Worm (Caenorhabditis elegans) whole organism, L4 larva: Measurements from ENCODE around the gene cyn-1.

Source experiments
- ceh-28 ChIP-seq: fragments of 150-350 bp; optimal IDR thresholded peaks from 2 replicates; lab custom pipeline; 2014; ENCODE audit warnings: missing biosample characterization, missing genetic modification reagents, missing genetic modification characterization
- egl-27 ChIP-seq: sonication (generic microtip); optimal IDR thresholded peaks from 3 replicates; lab custom pipeline; 2017; ENCODE audit warnings: missing biosample characterization, missing genetic modification reagents, missing genetic modification characterization
- fos-1 ChIP-seq: fragments of 150-350 bp; optimal IDR thresholded peaks from 2 replicates; lab custom pipeline; 2014; ENCODE audit warnings: missing biosample characterization, missing genetic modification characterization
- jun-1 ChIP-seq: fragments of 150-350 bp; optimal IDR thresholded peaks from 2 replicates; lab custom pipeline; 2014; ENCODE audit warnings: missing biosample characterization, missing genetic modification reagents, missing genetic modification characterization
- lin-29 ChIP-seq: fragments of 200-800 bp; sonication (Bioruptor generic); IDR thresholded peaks from 2 replicates; pipeline ENCODE4 v1.3.6; 2022; ENCODE audit warnings: missing genetic modification reagents, missing genetic modification characterization, missing compliant biosample characterization
- mdt-29 ChIP-seq: fragments of 200-800 bp; sonication (Bioruptor generic); IDR thresholded peaks from 2 replicates; pipeline ENCODE4 v1.3.6; 2022; ENCODE audit warnings: missing genetic modification reagents, missing genetic modification characterization, missing compliant biosample characterization
- nhr-237 ChIP-seq: sonication (generic microtip); optimal IDR thresholded peaks from 2 replicates; lab custom pipeline; 2017; ENCODE audit warnings: missing biosample characterization, missing genetic modification characterization
- nhr-76 ChIP-seq: fragments of 150-350 bp; optimal IDR thresholded peaks from 2 replicates; lab custom pipeline; 2014; ENCODE audit warnings: missing biosample characterization, missing genetic modification characterization

DNA sequence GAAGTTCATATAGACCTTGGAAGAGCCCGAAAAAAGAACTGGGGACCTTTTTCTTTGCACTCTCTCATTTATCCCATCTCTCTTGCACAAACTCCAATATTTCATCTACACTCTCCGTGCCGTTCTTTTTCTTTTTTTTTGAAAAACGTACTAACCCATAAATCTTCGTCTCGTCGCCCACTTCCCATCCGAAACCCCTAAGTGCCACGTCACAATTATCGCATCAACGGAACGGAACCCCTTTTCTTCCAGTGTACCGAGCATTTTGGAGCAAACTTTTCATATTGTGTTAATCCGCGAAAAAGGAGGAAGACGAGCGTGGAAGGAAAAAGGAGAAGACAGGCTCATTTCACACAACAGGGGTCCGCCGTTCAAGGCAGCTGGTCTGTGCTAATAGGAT lies 13.5 kb downstream of the cyn-1 start:
- TF ChIP-seq mdt-29 (no peak), jun-1 (tag; lab: Kevin White, UChicago) (no peak), ceh-28 (tag; lab: Kevin White, UChicago) (no peak), fos-1 (tag; lab: Kevin White, UChicago) (no peak), nhr-237 (tag; lab: Kevin White, UChicago) (no peak), nhr-76 (tag; lab: Kevin White, UChicago) (no peak), egl-27 (tag; lab: Kevin White, UChicago) (no peak), lin-29 (GFP tag; lab: Robert Waterston, UW) (no peak)
